Fruit fly (Drosophila melanogaster): ENCODE data around the gene CG12984.

CG12984 gene

dm6 chr3L:21037404-21037803 lies 45.9 kb downstream of the CG12984 start (continued):
- no peak for TF ChIP-seq inv (GFP tag; IDR thresholded peaks at IDR 0.05; ENCODE audit: partially characterized antibody)
- TF ChIP-seq Sry-δ (GFP tag; optimal IDR thresholded peaks at IDR 0.05): peak; percentile 29
- no peak for TF ChIP-seq HLHmδ (GFP tag; optimal IDR thresholded peaks at IDR 0.05)
- TF ChIP-seq CG14860 (GFP tag; IDR thresholded peaks at IDR 0.05; ENCODE audit: partially characterized antibody): no peak
- peak; percentile 81 for TF ChIP-seq CG9727 (GFP tag; optimal IDR thresholded peaks at IDR 0.05)
- no peak for TF ChIP-seq Lpt (GFP tag; optimal IDR thresholded peaks at IDR 0.05)
- no peak for TF ChIP-seq cg (GFP tag; optimal IDR thresholded peaks at IDR 0.05)
- peak; percentile 51 for TF ChIP-seq CG4328 (GFP tag; optimal IDR thresholded peaks at IDR 0.05)
- TF ChIP-seq gsb-n (tag; optimal IDR thresholded peaks at IDR 0.05): peak; percentile 82
- TF ChIP-seq CG15479 (GFP tag; optimal IDR thresholded peaks at IDR 0.05): no peak
- peak; percentile 70 for TF ChIP-seq Sox100B (GFP tag; optimal IDR thresholded peaks at IDR 0.05)
- no peak for TF ChIP-seq hbn (GFP tag; IDR thresholded peaks at IDR 0.05; ENCODE audit: partially characterized antibody)
- no peak for TF ChIP-seq CG8359 (GFP tag; optimal IDR thresholded peaks at IDR 0.05; ENCODE audit: borderline replicate concordance)
- TF ChIP-seq CG7745 (tag; optimal IDR thresholded peaks at IDR 0.05): no peak
- 0 out of 2 replicates have a peak, but pooled peaks have one; percentile 35 for TF ChIP-seq wor (GFP tag; IDR thresholded peaks at IDR 0.05)
- no peak for TF ChIP-seq CG7987 (GFP tag; optimal IDR thresholded peaks at IDR 0.05)
- TF ChIP-seq Camta (GFP tag; optimal IDR thresholded peaks at IDR 0.05): peak; percentile 38
- TF ChIP-seq en (GFP tag; optimal IDR thresholded peaks at IDR 0.05): peak; percentile 41
- TF ChIP-seq CG18619 (GFP tag; optimal IDR thresholded peaks at IDR 0.05): peak; percentile 56
- TF ChIP-seq CG7271 (tag; optimal IDR thresholded peaks at IDR 0.05): no peak
- peak; percentile 31 for TF ChIP-seq CG2116 (GFP tag; optimal IDR thresholded peaks at IDR 0.05)
- TF ChIP-seq CG10959 (GFP tag; IDR thresholded peaks at IDR 0.05): peak; percentile 67
- TF ChIP-seq CG12942 (GFP tag; optimal IDR thresholded peaks at IDR 0.05): peak; percentile 74
- TF ChIP-seq Scr (GFP tag; IDR thresholded peaks at IDR 0.05; ENCODE audit: partially characterized antibody): no peak
- peak; percentile 84 for TF ChIP-seq CG13424 (tag; optimal IDR thresholded peaks at IDR 0.05)
- TF ChIP-seq ranshi (GFP tag; IDR thresholded peaks at IDR 0.05): peak; percentile 81
- peak; percentile 71 for TF ChIP-seq Max (GFP tag; optimal IDR thresholded peaks at IDR 0.05)
- TF ChIP-seq CG43689 (GFP tag; IDR thresholded peaks at IDR 0.05): peak; percentile 37; the same call in 1 of the 2 replicates
- no peak for TF ChIP-seq D (optimal IDR thresholded peaks at IDR 0.05)
- peak; percentile 57 for TF ChIP-seq D (GFP tag; optimal IDR thresholded peaks at IDR 0.05)
- no peak for TF ChIP-seq CG6791 (GFP tag; IDR thresholded peaks at IDR 0.05; ENCODE audit: partially characterized antibody)
- TF ChIP-seq gro (GFP tag; optimal IDR thresholded peaks at IDR 0.05): peak; percentile 53
- TF ChIP-seq CG9817 (tag; optimal IDR thresholded peaks at IDR 0.05): peak; percentile 69
- peak; percentile 31; the same call in 1 of the 2 replicates for TF ChIP-seq ham (GFP tag; IDR thresholded peaks at IDR 0.05)
- peak; percentile 61 for TF ChIP-seq CrebB (tag; optimal IDR thresholded peaks at IDR 0.05)
- peak; percentile 51; the same call in 2 of the 3 replicates for TF ChIP-seq CG14050 (GFP tag; IDR thresholded peaks at IDR 0.05)
- TF ChIP-seq schlank (tag; optimal IDR thresholded peaks at IDR 0.05): peak; percentile 48
- TF ChIP-seq sens (GFP tag): peak; percentile 96
- TF ChIP-seq ERR (GFP tag; optimal IDR thresholded peaks at IDR 0.05): peak; percentile 43
- 0 out of 3 replicates have a peak, but pooled peaks have one; percentile 29 for TF ChIP-seq CG3726 (GFP tag; IDR thresholded peaks at IDR 0.05)
- TF ChIP-seq Elba2 (GFP tag; optimal IDR thresholded peaks at IDR 0.05): peak; percentile 27
- no peak for TF ChIP-seq bigmax (GFP tag; optimal IDR thresholded peaks at IDR 0.05)
- TF ChIP-seq CG2199 (GFP tag; IDR thresholded peaks at IDR 0.05): no peak
- no peak for TF ChIP-seq fd102C (GFP tag; optimal IDR thresholded peaks at IDR 0.05)
- TF ChIP-seq sc (optimal IDR thresholded peaks at IDR 0.05): no peak
- TF ChIP-seq sc (GFP tag; optimal IDR thresholded peaks at IDR 0.05): peak; percentile 51
- peak; percentile 88 for TF ChIP-seq Blimp-1 (GFP tag; optimal IDR thresholded peaks at IDR 0.05)
- TF ChIP-seq Med (GFP tag): peak; percentile 95
- TF ChIP-seq CG7963 (GFP tag; IDR thresholded peaks at IDR 0.05; ENCODE audit: partially characterized antibody): no peak
- peak; percentile 59 for TF ChIP-seq CG12299 (tag; optimal IDR thresholded peaks at IDR 0.05)
- TF ChIP-seq shn (GFP tag; optimal IDR thresholded peaks at IDR 0.05): no peak
